Worm (Caenorhabditis elegans) whole organism, L4/young adult: ENCODE data around the gene F58A4.6.

Experiments
- W03F9.2 ChIP-seq: fragments of 150-350 bp; optimal IDR thresholded peaks from 2 replicates; lab custom pipeline; 2014; ENCODE audit warnings: missing biosample characterization, missing genetic modification characterization
- dao-5 ChIP-seq: sonication (generic microtip); optimal IDR thresholded peaks from 2 replicates; lab custom pipeline; 2016; ENCODE audit warnings: missing genotype, missing genetic modification characterization, moderate library complexity, missing compliant biosample characterization
- him-1 ChIP-seq: sonication (generic microtip); optimal IDR thresholded peaks from 2 replicates; lab custom pipeline; 2016; ENCODE audit warnings: missing genotype, missing genetic modification reagents, missing genetic modification characterization, missing compliant biosample characterization

Gene F58A4.6

DNA sequence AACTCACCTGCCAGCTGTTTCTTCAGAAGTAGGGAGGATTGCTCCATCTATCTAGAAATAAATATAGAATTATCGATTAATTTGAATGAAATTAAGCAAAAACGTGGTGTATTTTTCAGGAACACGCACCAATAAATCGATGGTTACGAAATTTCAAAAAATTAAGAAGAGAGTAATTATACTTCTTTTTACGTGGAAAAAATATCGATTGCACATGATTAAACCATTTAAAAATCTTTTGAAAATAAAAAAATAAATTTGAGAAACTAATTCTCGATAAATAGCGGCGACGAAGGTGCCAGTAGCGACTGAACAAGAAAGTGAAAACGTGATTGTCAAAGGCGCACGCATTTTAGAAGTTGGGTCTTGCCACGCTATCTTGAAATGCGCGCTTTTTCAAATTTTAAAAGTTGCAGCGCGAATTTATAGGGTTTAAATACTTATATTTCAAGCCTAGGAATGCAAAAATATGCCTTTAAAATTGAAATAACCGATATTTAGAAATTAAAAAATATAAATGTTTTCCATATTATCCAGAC, 16.9 kb downstream of the F58A4.6 start, which contains the start of gene ubc-7:
TSS of gene ubc-7 (minus strand) at position 51 of the 539 bp plus-strand sequence.
- TF ChIP-seq W03F9.2 (peak; percentile 79), him-1 (tag; lab: Kevin White, UChicago) (no peak), dao-5 (tag; lab: Kevin White, UChicago) (no peak)

- no peak for TF ChIP-seq dao-5 (tag; lab: Kevin White, UChicago)
- TF ChIP-seq him-1 (tag; lab: Kevin White, UChicago), result no peak
- no peak for TF ChIP-seq W03F9.2
These were observed 22.7 kb downstream of the F58A4.6 start, which contains the start of gene gei-13 for ce11 chrIII:9637016-9637415. gei-13 (minus strand) TSS chrIII:9637116.

DNA sequence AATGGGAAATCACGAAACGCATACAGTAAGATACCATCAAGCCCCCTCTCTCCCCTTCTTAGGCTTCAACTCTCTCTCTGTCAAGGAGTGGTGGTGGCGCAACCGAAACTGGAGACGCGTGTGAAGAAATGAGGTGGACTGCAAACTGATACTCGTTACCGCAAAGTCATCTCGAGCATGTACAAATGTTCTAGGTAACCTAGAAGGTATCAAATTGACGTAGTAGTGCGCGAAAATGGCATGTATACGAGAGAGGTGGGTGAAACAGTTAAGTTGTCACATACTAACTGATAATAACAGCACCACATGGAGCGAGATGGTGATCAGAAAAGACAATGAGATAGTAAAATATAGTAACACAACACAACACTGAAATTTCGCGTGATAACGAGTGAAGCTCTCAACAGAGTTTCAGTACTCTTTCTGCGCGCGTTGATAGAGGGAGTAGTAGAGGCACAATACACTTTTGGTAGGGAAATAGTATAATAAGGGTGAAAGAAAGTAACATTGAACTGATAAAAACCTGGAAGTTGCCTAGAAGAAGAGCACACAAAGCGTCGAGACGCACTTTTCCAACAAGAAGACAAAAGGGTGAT, 24.0 kb downstream of the F58A4.6 start:
- TF ChIP-seq him-1 (tag; lab: Kevin White, UChicago), result no peak
- no peak for TF ChIP-seq W03F9.2
- no peak for TF ChIP-seq dao-5 (tag; lab: Kevin White, UChicago)

- TF ChIP-seq him-1 (tag; lab: Kevin White, UChicago), result no peak
- no peak for TF ChIP-seq dao-5 (tag; lab: Kevin White, UChicago)
- TF ChIP-seq W03F9.2, result no peak
These were observed 25.2 kb downstream of the F58A4.6 start for ce11 chrIII:9639281-9640050.

DNA sequence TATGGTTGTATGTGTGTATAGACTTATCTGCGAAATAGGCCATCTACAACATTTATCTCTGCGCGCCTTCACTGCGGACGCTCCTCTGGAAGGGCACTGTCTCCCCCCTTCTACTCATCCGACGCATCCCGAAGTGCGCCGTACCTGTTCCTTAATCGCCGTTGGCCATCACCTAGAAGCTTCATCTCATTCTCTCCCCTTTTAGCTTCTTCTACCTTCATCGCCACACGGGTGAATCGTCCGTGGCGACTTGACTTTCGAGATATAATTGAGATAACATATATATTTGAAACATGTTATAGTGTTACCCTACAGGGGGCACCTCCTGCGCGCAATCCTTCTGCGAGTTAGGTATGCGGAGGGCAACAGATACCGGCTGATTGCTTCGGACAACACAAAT, 27.8 kb downstream of the F58A4.6 start:
- TF ChIP-seq him-1 (tag; lab: Kevin White, UChicago) (no peak), W03F9.2 (no peak), dao-5 (tag; lab: Kevin White, UChicago) (no peak)

DNA sequence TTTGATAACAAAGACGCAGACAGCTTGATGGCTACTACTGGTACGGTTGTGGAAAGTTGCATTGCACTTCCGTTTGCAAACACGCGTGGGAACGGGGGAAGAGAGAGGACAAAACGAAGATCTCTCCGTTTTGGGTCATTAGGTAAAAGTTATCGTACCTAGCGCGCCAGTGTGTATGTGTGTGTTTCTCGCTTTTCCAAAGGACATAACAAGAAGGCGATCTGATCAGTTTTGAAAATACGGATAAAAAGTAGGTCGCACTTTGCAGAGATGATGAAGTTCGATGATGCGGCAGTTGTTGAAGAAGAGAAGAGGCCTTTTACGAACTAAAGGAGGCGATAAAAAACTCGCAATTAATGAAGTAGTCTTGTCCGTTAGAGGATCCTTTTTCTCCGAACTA, 30.8 kb downstream of the F58A4.6 start:
- TF ChIP-seq dao-5 (tag; lab: Kevin White, UChicago) (no peak), him-1 (tag; lab: Kevin White, UChicago) (no peak), W03F9.2 (no peak)

ce11 chrIII:9646440-9647021, 32.2 kb downstream of the F58A4.6 start:
- no peak for TF ChIP-seq W03F9.2
- no peak for TF ChIP-seq him-1 (tag; lab: Kevin White, UChicago)
- TF ChIP-seq dao-5 (tag; lab: Kevin White, UChicago), result no peak

DNA sequence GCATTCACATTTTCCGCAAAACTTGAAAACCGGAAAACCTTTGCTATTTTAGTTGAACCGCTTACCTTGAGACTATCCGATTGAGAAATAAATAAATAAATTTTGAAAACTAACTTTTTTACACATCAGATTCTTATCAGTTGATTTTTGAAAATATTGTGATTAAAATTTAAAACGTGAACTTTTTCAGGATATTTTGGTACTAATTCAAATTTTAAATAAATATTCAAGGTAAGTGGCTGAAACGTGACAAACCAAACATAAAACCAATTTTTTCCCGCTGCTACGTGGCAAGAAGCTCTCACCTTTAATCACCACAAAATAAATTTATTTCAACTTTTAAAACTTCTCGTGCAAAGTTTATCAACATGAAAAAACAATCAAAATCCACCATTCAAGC, 37.6 kb downstream of the F58A4.6 start, which contains the start of gene C15H7.3:
TSS of gene C15H7.3 (minus strand) at position 101 of the 400 bp plus-strand sequence.
- TF ChIP-seq W03F9.2 (no peak), dao-5 (tag; lab: Kevin White, UChicago) (no peak), him-1 (tag; lab: Kevin White, UChicago) (no peak)

- no peak for TF ChIP-seq him-1 (tag; lab: Kevin White, UChicago)
- TF ChIP-seq W03F9.2, result no peak
- TF ChIP-seq dao-5 (tag; lab: Kevin White, UChicago), result no peak
These were observed 41.5 kb downstream of the F58A4.6 start, which contains the start of gene C15H7.4 for ce11 chrIII:9655802-9656201. C15H7.4 (minus strand) TSS chrIII:9655902.

ce11 chrIII:9658569-9658968, 44.3 kb downstream of the F58A4.6 start:
- TF ChIP-seq him-1 (tag; lab: Kevin White, UChicago) (no peak), W03F9.2 (no peak), dao-5 (tag; lab: Kevin White, UChicago) (no peak)

DNA sequence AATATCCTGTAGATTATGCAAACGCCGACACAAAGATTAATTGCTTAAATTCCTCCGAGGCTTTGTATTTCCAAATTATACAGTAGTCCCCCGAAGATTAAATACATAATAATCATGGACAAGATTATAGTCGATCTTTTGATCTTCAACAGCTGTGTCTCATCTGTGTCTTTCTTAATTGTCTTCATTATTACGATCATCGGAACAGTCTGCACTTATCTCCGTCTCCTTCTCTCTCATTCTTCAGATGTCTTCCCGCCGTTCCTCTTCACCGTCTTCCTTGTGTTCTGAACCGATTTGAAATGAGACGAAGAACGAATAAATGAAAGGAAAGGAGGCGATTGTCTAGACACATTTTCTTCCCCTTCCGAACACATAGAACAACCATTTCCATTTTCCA, 46.8 kb downstream of the F58A4.6 start:
- no peak for TF ChIP-seq W03F9.2
- no peak for TF ChIP-seq dao-5 (tag; lab: Kevin White, UChicago)
- TF ChIP-seq him-1 (tag; lab: Kevin White, UChicago), result no peak

- TF ChIP-seq dao-5 (tag; lab: Kevin White, UChicago) (no peak), him-1 (tag; lab: Kevin White, UChicago) (no peak), W03F9.2 (no peak)
These were observed 48.1 kb downstream of the F58A4.6 start for ce11 chrIII:9662266-9662959.

ce11 chrIII:9663943-9664342, 49.7 kb downstream of the F58A4.6 start:
- TF ChIP-seq dao-5 (tag; lab: Kevin White, UChicago), result no peak
- TF ChIP-seq him-1 (tag; lab: Kevin White, UChicago), result no peak
- TF ChIP-seq W03F9.2, result no peak
